Fruit fly (Drosophila melanogaster) S2 (cell line): ENCODE results near the gene Nf1.

Experiments
- CG8478 ChIP-seq: fragments of >200 bp; optimal IDR thresholded peaks from 2 replicates; lab custom pipeline; 2018
- CTCF ChIP-seq, 2 experiments: fragments of >200 bp; optimal IDR thresholded peaks; 2 replicates each; lab custom pipeline; 2018

DNA sequence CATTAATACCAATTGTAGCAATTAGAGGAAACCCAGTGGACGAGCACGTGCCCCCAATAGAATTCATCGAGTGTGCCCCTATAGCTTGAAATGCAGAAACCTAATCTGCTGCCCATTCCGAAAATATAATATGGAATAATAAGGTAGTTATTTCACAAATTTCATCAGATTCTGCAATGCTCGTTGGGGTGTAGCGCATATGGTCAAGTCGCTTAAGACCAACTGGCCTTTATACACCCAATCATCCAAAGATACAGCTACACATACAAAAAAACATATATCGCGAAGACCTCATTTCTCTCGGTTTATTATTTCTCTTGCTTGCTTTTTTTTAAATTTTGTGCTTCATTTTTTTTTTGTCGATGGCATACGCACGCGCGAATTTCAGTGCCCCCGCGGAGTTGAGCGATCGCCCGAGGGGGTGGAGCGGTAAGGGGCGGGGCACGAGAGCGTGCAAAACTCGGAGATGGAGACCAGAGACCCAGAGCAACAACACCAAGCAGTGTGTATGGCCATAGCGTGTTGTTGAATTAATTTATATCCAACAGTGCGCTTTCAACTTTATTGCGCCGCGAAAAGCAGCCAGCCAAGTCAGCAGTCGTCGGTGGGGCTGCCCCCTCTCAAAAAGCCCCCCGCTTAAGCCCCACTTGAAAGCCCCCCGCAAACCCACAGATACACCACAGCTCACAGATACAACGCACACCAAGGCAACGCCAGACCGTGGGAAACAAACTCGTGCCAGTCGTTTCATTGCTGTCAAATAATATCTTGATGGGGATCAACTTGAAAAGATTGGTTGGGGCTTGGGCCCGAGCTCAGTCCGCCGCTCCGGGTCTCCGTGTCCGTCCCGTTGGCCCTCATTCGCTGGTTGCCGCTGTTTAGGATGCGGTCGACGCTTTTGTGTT is 25.4 kb downstream of the Nf1 start:
- TF ChIP-seq CG8478 (lab: Kevin White, UChicago) (no peak), CTCF (optimal IDR thresholded peaks at IDR 0.05; lab: Kevin White, UChicago) (no peak)
